Worm (Caenorhabditis elegans) whole organism, midembryonic: ENCODE measurements around the gene crb-3.

Source experiments
- T22C8.4 ChIP-seq: fragments of 200-800 bp; sonication (Bioruptor generic); IDR thresholded peaks from 2 replicates; pipeline ENCODE4 v1.3.6; 2022; ENCODE audit warnings: missing genetic modification characterization, missing compliant biosample characterization
- flt-1 ChIP-seq: fragments of 200-800 bp; sonication (Bioruptor generic); IDR thresholded peaks from 2 replicates; pipeline ENCODE4 v1.3.6; 2022; ENCODE audit warnings: missing genetic modification characterization, missing compliant biosample characterization

DNA sequence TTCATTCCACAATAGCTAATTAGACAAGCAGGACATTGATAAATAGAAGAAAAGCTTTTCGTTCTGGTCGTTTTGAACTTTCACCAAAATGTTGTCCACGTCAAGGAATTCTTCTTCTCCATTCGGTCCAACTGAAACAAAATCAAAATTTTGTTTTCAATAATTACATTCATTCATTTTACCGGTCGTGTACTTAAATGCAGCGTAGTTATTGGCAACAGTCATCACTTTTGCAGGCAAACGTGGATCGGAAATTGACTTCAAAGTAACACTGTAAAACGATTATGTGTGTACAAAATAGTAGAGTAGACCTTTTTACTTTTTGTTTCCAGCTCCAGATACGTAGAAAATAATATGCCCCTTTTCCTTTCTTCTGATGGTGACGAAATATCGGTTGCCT is 52.4 kb downstream of the crb-3 start:
- no peak for TF ChIP-seq flt-1 (GFP tag; lab: Robert Waterston, UW)
- no peak for TF ChIP-seq T22C8.4 (GFP tag; lab: Robert Waterston, UW)
